Worm (Caenorhabditis elegans): ENCODE measurements around the gene npr-9.
A peak's percentile ranks its signal among the peaks of the same experiment; 100 is the strongest.

Gene npr-9

ce11 chrX:11323225-11323624 lies 6.3 kb upstream of the npr-9 start:
- TF ChIP-seq hlh-11 (tag; optimal IDR thresholded peaks at IDR 0.05) (no peak), lin-38 (GFP tag; IDR thresholded peaks at IDR 0.05) (no peak), daf-16 (GFP tag; optimal IDR thresholded peaks at IDR 0.05) (no peak), daf-16 (tag; optimal IDR thresholded peaks at IDR 0.05) (peak; percentile 40), nhr-77 (tag; optimal IDR thresholded peaks at IDR 0.05) (no peak), ztf-7 (tag; optimal IDR thresholded peaks at IDR 0.05) (no peak), mxl-3 (GFP tag; optimal IDR thresholded peaks at IDR 0.05) (no peak), nhr-41 (GFP tag; IDR thresholded peaks at IDR 0.05) (no peak), nhr-76 (tag; optimal IDR thresholded peaks at IDR 0.05) (no peak), jun-1 (tag; optimal IDR thresholded peaks at IDR 0.05) (no peak), snpc-4 (tag; optimal IDR thresholded peaks at IDR 0.05) (no peak), aha-1 (tag) (peak; percentile 5), mep-1 (tag; optimal IDR thresholded peaks at IDR 0.05) (no peak), tra-1 (GFP tag; IDR thresholded peaks at IDR 0.05) (no peak), pqm-1 (tag; optimal IDR thresholded peaks at IDR 0.05) (peak; percentile 80), rbr-2 (tag; optimal IDR thresholded peaks at IDR 0.05) (no peak), dmd-9 (GFP tag; IDR thresholded peaks at IDR 0.05) (no peak), mdt-29 (GFP tag; IDR thresholded peaks at IDR 0.05) (no peak), mxl-2 (GFP tag; conservative IDR thresholded peaks at IDR 0.05) (no peak), unc-62 (GFP tag; optimal IDR thresholded peaks at IDR 0.05 in 1 of 2) (no peak), unc-62 (tag; optimal IDR thresholded peaks at IDR 0.05) (no peak), dmd-6 (GFP tag; IDR thresholded peaks at IDR 0.05) (peak; percentile 44; the same call in 1 of the 2 replicates), lin-29 (GFP tag; IDR thresholded peaks at IDR 0.05) (no peak), nhr-28 (tag; optimal IDR thresholded peaks at IDR 0.05) (peak; percentile 13)

- TF ChIP-seq daf-16 (GFP tag; optimal IDR thresholded peaks at IDR 0.05) (no peak), daf-16 (tag; optimal IDR thresholded peaks at IDR 0.05) (peak; percentile 88), unc-39 (tag; optimal IDR thresholded peaks at IDR 0.05) (no peak), ama-1 (optimal IDR thresholded peaks at IDR 0.05) (no peak), tra-1 (GFP tag; IDR thresholded peaks at IDR 0.05) (peak; percentile 36; the same call in 1 of the 2 replicates), mdl-1 (tag; optimal IDR thresholded peaks at IDR 0.05) (peak in 1 of 2 experiments; percentile 29), lim-7 (GFP tag; IDR thresholded peaks at IDR 0.05) (no peak), D1046.2 (GFP tag; IDR thresholded peaks at IDR 0.05) (no peak), nhr-77 (tag; optimal IDR thresholded peaks at IDR 0.05) (peak; percentile 57), F49E8.2 (tag; optimal IDR thresholded peaks at IDR 0.05; ENCODE audit: borderline replicate concordance) (no peak), php-3 (GFP tag; IDR thresholded peaks at IDR 0.05) (no peak), snpc-4 (tag; optimal IDR thresholded peaks at IDR 0.05) (no peak), dmd-6 (GFP tag; IDR thresholded peaks at IDR 0.05) (peak; percentile 63), egl-27 (tag; optimal IDR thresholded peaks at IDR 0.05) (no peak), zip-11 (GFP tag; IDR thresholded peaks at IDR 0.05) (no peak), nhr-25 (tag; optimal IDR thresholded peaks at IDR 0.05; ENCODE audit: borderline replicate concordance, insufficient read depth) (no peak), madf-5 (GFP tag; IDR thresholded peaks at IDR 0.05) (no peak), vab-7 (GFP tag; IDR thresholded peaks at IDR 0.05) (no peak), lin-13 (GFP tag; optimal IDR thresholded peaks at IDR 0.05) (no peak), mxl-3 (GFP tag; optimal IDR thresholded peaks at IDR 0.05) (peak; percentile 68), daf-19 (GFP tag; conservative IDR thresholded peaks at IDR 0.05) (no peak), madf-9 (GFP tag; conservative IDR thresholded peaks at IDR 0.05) (no peak), attf-4 (tag; optimal IDR thresholded peaks at IDR 0.05) (no peak), mep-1 (tag; optimal IDR thresholded peaks at IDR 0.05) (no peak), nhr-28 (tag; optimal IDR thresholded peaks at IDR 0.05) (peak; percentile 87), lsy-2 (tag; optimal IDR thresholded peaks at IDR 0.05) (no peak), lin-29 (GFP tag; IDR thresholded peaks at IDR 0.05) (no peak), pqm-1 (tag; optimal IDR thresholded peaks at IDR 0.05) (peak; percentile 98), mes-2 (tag; optimal IDR thresholded peaks at IDR 0.05; ENCODE audit: poor library complexity, severe bottlenecking) (no peak), F10B5.3 (tag; optimal IDR thresholded peaks at IDR 0.05) (no peak), F37D6.2 (tag; optimal IDR thresholded peaks at IDR 0.05) (no peak)
These were observed 5.3 kb upstream of the npr-9 start, which contains the start of gene asm-2 for ce11 chrX:11324240-11324639. TSS of gene asm-2 (minus strand) at chrX:11324251.
